Worm (Caenorhabditis elegans): ENCODE data around the gene fbxa-25.
A peak's percentile ranks its signal among the peaks of the same experiment; 100 is the strongest.
"Not testable (repeated sequence)": the region's sequence is repeated elsewhere in the genome, so short reads cannot be mapped to it uniquely, and the experiment has no call there.

The fbxa-25 gene

DNA sequence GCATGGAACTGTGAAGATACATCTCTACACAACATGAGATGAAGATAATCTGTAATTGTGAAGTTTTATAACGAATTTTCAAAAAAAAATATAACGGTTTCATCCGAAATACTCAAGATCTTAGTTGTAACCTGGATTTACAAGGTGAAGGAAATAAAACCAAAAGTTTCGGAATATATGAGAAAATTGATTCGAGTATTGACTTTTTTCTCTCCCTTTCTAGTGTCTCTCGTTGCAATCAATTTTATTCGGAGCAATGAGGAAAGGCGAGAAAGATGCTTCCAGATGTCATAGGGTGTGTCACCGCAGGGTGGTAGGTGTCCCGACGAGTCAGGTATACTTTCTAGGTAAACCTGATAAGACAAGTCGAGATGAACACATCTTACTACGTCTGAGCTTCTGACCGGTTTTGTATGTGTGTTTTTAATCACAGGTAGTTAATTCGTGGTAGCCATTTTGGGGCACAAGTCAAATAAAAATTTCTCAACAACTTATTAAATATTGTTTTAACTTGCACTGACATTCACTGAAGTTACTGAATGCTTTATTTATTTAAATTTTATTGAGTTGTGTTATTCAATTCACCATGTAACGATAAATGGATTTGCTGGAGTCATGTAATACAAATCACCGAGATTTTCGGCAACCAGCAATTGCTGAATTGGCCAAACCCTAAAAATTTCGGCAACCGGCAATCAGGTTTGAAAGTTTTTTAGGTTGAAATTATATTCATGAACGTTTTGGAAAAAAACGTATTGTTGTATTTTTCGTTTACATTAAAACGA is 39.2 kb upstream of the fbxa-25 start, which contains the start of gene pals-20:
Gene pals-20, minus strand, starts transcription at position 51 of the 785 bp plus-strand sequence.
- TF ChIP-seq pqm-1 (tag; optimal IDR thresholded peaks at IDR 0.05) (peak; percentile 16), elt-2 (tag; optimal IDR thresholded peaks at IDR 0.05) (peak; percentile 49), nhr-23 (tag; optimal IDR thresholded peaks at IDR 0.05) (no peak), nfya-1 (tag; optimal IDR thresholded peaks at IDR 0.05; ENCODE audit: insufficient read depth) (no peak)

DNA sequence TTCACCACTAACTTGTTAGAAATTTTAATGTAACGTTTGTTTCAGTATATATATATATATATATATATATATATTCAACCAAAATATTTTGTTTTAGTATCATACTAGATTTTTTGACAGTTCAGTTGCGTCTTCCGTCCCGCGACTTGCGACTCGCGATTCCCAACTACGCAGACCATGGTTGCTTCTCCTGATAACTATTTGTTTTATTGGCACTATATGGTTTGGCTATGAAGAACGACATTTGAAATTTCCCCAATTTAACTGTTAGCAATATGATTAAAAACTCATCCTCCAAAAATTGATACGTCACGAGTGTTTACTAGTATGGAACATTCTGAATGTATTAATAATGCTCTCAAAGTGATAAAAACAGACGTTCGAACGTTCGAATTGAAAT is 35.4 kb upstream of the fbxa-25 start:
- no peak for TF ChIP-seq R02D3.7 (tag; optimal IDR thresholded peaks at IDR 0.05)
- no peak for TF ChIP-seq egl-5 (tag; optimal IDR thresholded peaks at IDR 0.05)
- peak; percentile 31 for TF ChIP-seq elt-2 (tag; optimal IDR thresholded peaks at IDR 0.05)
- no peak for TF ChIP-seq lin-15B (tag; optimal IDR thresholded peaks at IDR 0.05)
- TF ChIP-seq daf-12 (tag; optimal IDR thresholded peaks at IDR 0.05) = no peak
- no peak for TF ChIP-seq nhr-25 (tag; optimal IDR thresholded peaks at IDR 0.05)
- TF ChIP-seq nhr-67 (tag; optimal IDR thresholded peaks at IDR 0.05) = no peak

DNA sequence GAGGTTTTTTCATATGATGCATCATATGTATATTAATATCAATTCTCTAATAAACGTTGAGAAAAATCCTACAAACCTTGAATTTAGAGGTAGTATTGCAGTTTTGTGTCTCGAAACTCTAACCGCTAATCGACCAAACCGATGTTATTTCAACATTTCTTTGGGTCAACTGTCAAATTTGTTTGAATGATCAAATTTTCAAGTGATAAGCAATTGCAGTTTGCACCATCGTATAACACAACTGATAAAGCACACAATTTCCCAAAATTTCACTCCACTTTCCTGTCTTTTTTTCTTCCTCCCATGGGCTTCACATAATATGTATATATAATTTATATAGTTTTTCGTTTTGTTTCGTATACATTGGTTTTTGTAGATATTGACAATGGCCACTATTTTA is 34.8 kb upstream of the fbxa-25 start, which contains the start of the genes fbxa-138 and Y82E9BR.5:
Gene fbxa-138, minus strand, starts transcription at position 161 of the 400 bp plus-strand sequence.
Gene Y82E9BR.5, plus strand, starts transcription at position 279 of the 400 bp plus-strand sequence.
- TF ChIP-seq nhr-237 (tag; optimal IDR thresholded peaks at IDR 0.05) (no peak), jun-1 (tag; optimal IDR thresholded peaks at IDR 0.05) (peak; percentile 21), unc-62 (GFP tag; optimal IDR thresholded peaks at IDR 0.05) (no peak), ztf-11 (tag; optimal IDR thresholded peaks at IDR 0.05) (no peak), pha-4 (tag; optimal IDR thresholded peaks at IDR 0.05) (no peak), pqm-1 (tag; optimal IDR thresholded peaks at IDR 0.05) (peak; percentile 32), egl-27 (tag; optimal IDR thresholded peaks at IDR 0.05) (no peak), elt-1 (tag; optimal IDR thresholded peaks at IDR 0.05) (no peak), elt-3 (tag; optimal IDR thresholded peaks at IDR 0.05) (no peak), nhr-76 (tag; optimal IDR thresholded peaks at IDR 0.05) (no peak), tbx-2 (tag; optimal IDR thresholded peaks at IDR 0.05) (no peak), elt-2 (tag; optimal IDR thresholded peaks at IDR 0.05) (peak; percentile 81)

DNA sequence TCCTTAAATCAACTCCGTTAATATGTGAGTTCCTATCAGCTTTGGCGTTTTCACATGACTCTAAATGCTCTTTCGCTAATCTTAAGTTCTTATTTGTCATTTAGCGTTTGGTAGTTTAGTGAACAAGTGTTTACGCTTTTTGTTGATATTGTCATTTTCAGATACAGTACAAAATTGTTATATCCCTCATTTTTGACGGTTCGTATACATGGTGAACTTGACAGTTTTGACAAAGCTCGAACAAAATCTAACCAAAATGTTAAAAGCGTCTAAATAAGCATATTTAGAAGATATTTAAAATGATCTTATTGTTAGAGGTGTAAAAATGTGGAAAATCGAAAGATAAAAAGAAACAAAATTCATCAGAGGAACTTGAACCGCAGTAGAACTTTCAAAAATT is 34.2 kb upstream of the fbxa-25 start:
- TF ChIP-seq skn-1 (tag; optimal IDR thresholded peaks at IDR 0.05) (no peak), fos-1 (tag; optimal IDR thresholded peaks at IDR 0.05) (no peak), ZK546.5 (tag; optimal IDR thresholded peaks at IDR 0.05) (no peak)

DNA sequence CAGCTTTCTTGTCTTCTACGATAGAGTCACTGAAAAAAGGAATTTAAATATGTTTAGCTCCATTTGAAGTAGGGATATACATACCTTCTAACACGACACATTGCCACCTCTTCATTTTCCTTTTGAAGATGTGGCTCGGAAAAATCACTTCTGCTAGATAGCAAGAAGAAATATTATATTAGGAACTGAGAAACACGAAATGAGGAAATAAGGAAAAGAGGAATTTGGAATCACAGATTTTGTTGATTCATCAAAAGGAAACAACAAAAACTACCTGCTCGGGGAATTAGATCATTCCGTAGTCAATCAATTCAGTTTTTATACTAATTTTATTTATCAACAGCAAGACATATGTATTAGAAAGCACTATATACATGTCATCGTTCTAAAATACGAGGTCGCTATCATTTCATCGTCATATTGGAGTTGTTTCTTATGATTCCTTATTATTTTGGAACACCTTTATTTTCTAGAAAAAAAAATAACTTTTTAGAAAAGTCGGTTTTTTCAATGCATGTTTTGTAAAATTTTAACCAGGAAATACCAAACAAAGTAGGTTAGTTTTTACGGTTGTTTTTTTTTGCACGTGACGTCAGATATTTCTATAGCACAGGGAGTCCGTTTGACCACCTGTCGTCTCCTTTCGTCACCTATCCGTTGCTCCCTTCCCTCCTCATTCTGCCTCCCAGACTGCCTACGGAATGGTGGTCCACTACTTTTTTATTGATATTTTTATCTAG is 31.5 kb upstream of the fbxa-25 start, which contains the start of the genes pals-21 and Y82E9BR.6:
Gene pals-21, minus strand, starts transcription at position 101 of the 740 bp plus-strand sequence.
Gene Y82E9BR.6, plus strand, starts transcription at position 690 of the 740 bp plus-strand sequence.
- TF ChIP-seq hmg-11 (tag; optimal IDR thresholded peaks at IDR 0.05) = no peak
- no peak for TF ChIP-seq ceh-82 (tag; optimal IDR thresholded peaks at IDR 0.05)
- TF ChIP-seq R02D3.7 (tag; optimal IDR thresholded peaks at IDR 0.05) = no peak
- TF ChIP-seq lin-39 (tag; optimal IDR thresholded peaks at IDR 0.05) = no peak
- no peak for TF ChIP-seq snpc-4 (tag; optimal IDR thresholded peaks at IDR 0.05)
- no peak for TF ChIP-seq elt-1 (tag; optimal IDR thresholded peaks at IDR 0.05)
- no peak for TF ChIP-seq unc-62 (GFP tag; optimal IDR thresholded peaks at IDR 0.05)

DNA sequence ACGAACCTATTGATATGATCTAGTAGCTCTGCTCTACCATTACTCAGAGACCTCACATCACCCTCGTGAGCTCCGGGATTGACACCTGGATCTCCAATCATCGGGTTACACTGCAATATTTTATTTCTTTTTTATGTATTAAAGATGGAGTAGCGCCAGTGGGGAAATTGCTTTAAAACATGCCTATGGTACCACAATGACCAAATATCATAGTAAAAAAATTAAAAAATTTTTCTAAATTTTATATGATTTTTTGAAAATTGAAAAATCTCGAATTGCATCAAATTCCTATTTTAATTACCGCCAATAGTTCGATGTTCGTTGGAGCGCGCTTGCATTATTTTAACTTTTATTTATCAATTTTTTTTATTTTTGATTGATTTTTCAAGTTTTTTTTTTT is 28.7 kb upstream of the fbxa-25 start, which contains the start of gene pals-40:
Gene pals-40, minus strand, starts transcription at position 101 of the 400 bp plus-strand sequence.
- TF ChIP-seq pha-4, hmg-11, ceh-16 (tag; optimal IDR thresholded peaks at IDR 0.05): not testable (repeated sequence)

Measured in whole organism, L3 larva.